Worm (Caenorhabditis elegans) whole organism, L4/young adult: Measurements from ENCODE around the gene lys-7.

Experiments used
- W03F9.2 ChIP-seq: fragments of 150-350 bp; optimal IDR thresholded peaks from 2 replicates; lab custom pipeline; 2014; ENCODE audit warnings: missing biosample characterization, missing genetic modification characterization
- dao-5 ChIP-seq: sonication (generic microtip); optimal IDR thresholded peaks from 2 replicates; lab custom pipeline; 2016; ENCODE audit warnings: missing genotype, missing genetic modification characterization, moderate library complexity, missing compliant biosample characterization
- him-1 ChIP-seq: sonication (generic microtip); optimal IDR thresholded peaks from 2 replicates; lab custom pipeline; 2016; ENCODE audit warnings: missing genotype, missing genetic modification reagents, missing genetic modification characterization, missing compliant biosample characterization

ce11 chrV:3470782-3471181 is 11.6 kb downstream of the lys-7 start, which contains the start of gene srbc-29:
- no peak for TF ChIP-seq him-1 (tag; lab: Kevin White, UChicago)
- no peak for TF ChIP-seq dao-5 (tag; lab: Kevin White, UChicago)
- no peak for TF ChIP-seq W03F9.2
